Fruit fly (Drosophila melanogaster): ENCODE results near the gene TfIIEbeta.

TfIIEbeta gene

dm6 chr3L:4277796-4278195 lies 9.0 kb upstream of the TfIIEbeta start, which contains the start of gene Ctl1 (continued):
- no peak for TF ChIP-seq CG3163 (GFP tag; optimal IDR thresholded peaks at IDR 0.05)
- no peak for TF ChIP-seq CG11695 (GFP tag; IDR thresholded peaks at IDR 0.05)
- TF ChIP-seq CG2116 (GFP tag; optimal IDR thresholded peaks at IDR 0.05) = peak; percentile 11
- no peak for TF ChIP-seq pfk (GFP tag; optimal IDR thresholded peaks at IDR 0.05)
- no peak for TF ChIP-seq lola (GFP tag; optimal IDR thresholded peaks at IDR 0.05)
- TF ChIP-seq pho (GFP tag; optimal IDR thresholded peaks at IDR 0.05) = no peak
- no peak for TF ChIP-seq CG15269 (tag; optimal IDR thresholded peaks at IDR 0.05)
- no peak for TF ChIP-seq bcd (GFP tag; optimal IDR thresholded peaks at IDR 0.05)
- no peak for TF ChIP-seq seq (GFP tag; IDR thresholded peaks at IDR 0.05)
- no peak for TF ChIP-seq CG12299 (tag; optimal IDR thresholded peaks at IDR 0.05)
- TF ChIP-seq salm (tag; optimal IDR thresholded peaks at IDR 0.05) = no peak
- TF ChIP-seq Dp (GFP tag; optimal IDR thresholded peaks at IDR 0.05) = peak; percentile 91
- TF ChIP-seq HHEX (GFP tag; optimal IDR thresholded peaks at IDR 0.05) = no peak
- no peak for TF ChIP-seq CG31441 (GFP tag; IDR thresholded peaks at IDR 0.05)
- no peak for TF ChIP-seq ase (GFP tag; IDR thresholded peaks at IDR 0.05)
- no peak for TF ChIP-seq sima (GFP tag; optimal IDR thresholded peaks at IDR 0.05)
- TF ChIP-seq cwo (GFP tag; optimal IDR thresholded peaks at IDR 0.05) = no peak
- no peak for TF ChIP-seq Dbx (GFP tag; IDR thresholded peaks at IDR 0.05)
- no peak for TF ChIP-seq GATAe (GFP tag; conservative IDR thresholded peaks at IDR 0.05)
- no peak for TF ChIP-seq insv (GFP tag; optimal IDR thresholded peaks at IDR 0.05)
- TF ChIP-seq hth (optimal IDR thresholded peaks at IDR 0.05) = no peak
- TF ChIP-seq chn (GFP tag; optimal IDR thresholded peaks at IDR 0.05) = no peak
- TF ChIP-seq stwl (tag; optimal IDR thresholded peaks at IDR 0.05) = peak; percentile 43
- TF ChIP-seq danr (GFP tag; IDR thresholded peaks at IDR 0.05) = no peak
- TF ChIP-seq Lhr (GFP tag; optimal IDR thresholded peaks at IDR 0.05) = no peak
- TF ChIP-seq sc (optimal IDR thresholded peaks at IDR 0.05) = no peak
- no peak for TF ChIP-seq sc (GFP tag; optimal IDR thresholded peaks at IDR 0.05)
- no peak for TF ChIP-seq sug (tag; optimal IDR thresholded peaks at IDR 0.05)
- no peak for TF ChIP-seq cas (GFP tag; IDR thresholded peaks at IDR 0.05)
- TF ChIP-seq dpn (GFP tag; optimal IDR thresholded peaks at IDR 0.05) = no peak
- no peak for TF ChIP-seq zfh1 (GFP tag; IDR thresholded peaks at IDR 0.05)
- no peak for TF ChIP-seq shn (GFP tag; optimal IDR thresholded peaks at IDR 0.05)
- no peak for TF ChIP-seq fu2 (GFP tag; optimal IDR thresholded peaks at IDR 0.05)
- no peak for TF ChIP-seq CG10431 (GFP tag; optimal IDR thresholded peaks at IDR 0.05)
- no peak for TF ChIP-seq Bteb2 (GFP tag; optimal IDR thresholded peaks at IDR 0.05)
- no peak for TF ChIP-seq CG12391 (tag; optimal IDR thresholded peaks at IDR 0.05)
- TF ChIP-seq Nf-YB (GFP tag; optimal IDR thresholded peaks at IDR 0.05) = no peak
- no peak for TF ChIP-seq Asciz (GFP tag; optimal IDR thresholded peaks at IDR 0.05)
- TF ChIP-seq CG8089 (GFP tag; optimal IDR thresholded peaks at IDR 0.05) = no peak
- no peak for TF ChIP-seq CG1529 (GFP tag; optimal IDR thresholded peaks at IDR 0.05)
- TF ChIP-seq pnt (GFP tag; optimal IDR thresholded peaks at IDR 0.05) = no peak
- TF ChIP-seq BtbVII (GFP tag; optimal IDR thresholded peaks at IDR 0.05) = no peak
- no peak for TF ChIP-seq CG13123 (GFP tag; optimal IDR thresholded peaks at IDR 0.05)
- TF ChIP-seq mirr (GFP tag; optimal IDR thresholded peaks at IDR 0.05) = no peak
- TF ChIP-seq ATbp (GFP tag; optimal IDR thresholded peaks at IDR 0.05) = no peak
- no peak for TF ChIP-seq Hr39 (optimal IDR thresholded peaks at IDR 0.05)
- no peak for TF ChIP-seq CG10543 (GFP tag; optimal IDR thresholded peaks at IDR 0.05)
- no peak for TF ChIP-seq gcm2 (GFP tag; optimal IDR thresholded peaks at IDR 0.05)
- peak; percentile 90 for TF ChIP-seq CG4360 (GFP tag; IDR thresholded peaks at IDR 0.05)
- TF ChIP-seq Sin3A (optimal IDR thresholded peaks at IDR 0.05) = peak; percentile 19
- TF ChIP-seq CG31224 (GFP tag; IDR thresholded peaks at IDR 0.05) = no peak
- TF ChIP-seq da (GFP tag; optimal IDR thresholded peaks at IDR 0.05) = no peak
- no peak for TF ChIP-seq Max (GFP tag; optimal IDR thresholded peaks at IDR 0.05)
